Fruit fly (Drosophila melanogaster) whole organism, wandering third instar larva: ENCODE data around the gene ENGase.
A peak's percentile ranks its signal among the peaks of the same experiment; 100 is the strongest.

Experiments
- Abd-B ChIP-seq: fragments of >200 bp; optimal IDR thresholded peaks from 2 replicates; lab custom pipeline; 2017; ENCODE audit warnings: missing biosample characterization, missing genetic modification characterization
- CG9705 ChIP-seq: fragments of 200-800 bp; sonication (Bioruptor generic); optimal IDR thresholded peaks from 2 replicates; lab custom pipeline; 2018; ENCODE audit warnings: missing biosample characterization, mild to moderate bottlenecking, missing genetic modification characterization
- Dfd ChIP-seq: fragments of >200 bp; optimal IDR thresholded peaks from 2 replicates; lab custom pipeline; 2017; ENCODE audit warnings: missing biosample characterization, missing genetic modification characterization
- Dif ChIP-seq: fragments of 200-275, 200-300 bp; sonication (Bioruptor generic); optimal IDR thresholded peaks from 2 replicates; lab custom pipeline; 2018; ENCODE audit warnings: missing biosample characterization, missing genetic modification characterization; ENCODE audit not compliant: partially characterized antibody
- GATAd ChIP-seq: sonication (Bioruptor generic); optimal IDR thresholded peaks from 2 replicates; lab custom pipeline; 2016; ENCODE audit warnings: missing biosample characterization, missing genetic modification characterization
- HLH106 ChIP-seq: fragments of 200-800 bp; optimal IDR thresholded peaks from 3 replicates; lab custom pipeline; 2019; ENCODE audit warnings: missing biosample characterization, mild to moderate bottlenecking, missing genetic modification characterization, moderate library complexity
- Hnf4 ChIP-seq: fragments of 200-800 bp; sonication (Bioruptor generic); optimal IDR thresholded peaks from 2 replicates; lab custom pipeline; 2016; ENCODE audit warnings: missing biosample characterization, mild to moderate bottlenecking, missing genetic modification characterization
- Hr83 ChIP-seq: fragments of 200-300 bp; sonication (Bioruptor generic); optimal IDR thresholded peaks from 2 replicates; lab custom pipeline; 2016; ENCODE audit warnings: missing biosample characterization, mild to moderate bottlenecking, missing genetic modification characterization, moderate library complexity; ENCODE audit not compliant: poor library complexity, severe bottlenecking
- Jra ChIP-seq: sonication (Bioruptor generic); optimal IDR thresholded peaks from 2 replicates; lab custom pipeline; 2016; ENCODE audit warnings: missing biosample characterization, missing genetic modification characterization
- Myc ChIP-seq: fragments of >200 bp; optimal IDR thresholded peaks from 2 replicates; lab custom pipeline; 2017
- N ChIP-seq: fragments of >200 bp; optimal IDR thresholded peaks from 2 replicates; lab custom pipeline; 2018; ENCODE audit warnings: missing biosample characterization, missing external identifiers, missing genetic modification characterization
- OdsH ChIP-seq: fragments of 200-800 bp; sonication (Bioruptor generic); optimal IDR thresholded peaks from 2 replicates; lab custom pipeline; 2016; ENCODE audit warnings: missing biosample characterization, mild to moderate bottlenecking, missing genetic modification characterization
- Rel ChIP-seq, 2 experiments: fragments of 200-800 bp; sonication (Bioruptor generic) in 1 of 2; optimal IDR thresholded peaks; 2 replicates in 1 of 2; 3 replicates in 1 of 2; lab custom pipeline; 2016 to 2019; ENCODE audit warnings: mild to moderate bottlenecking in 2 of 2, missing biosample characterization in 2 of 2, missing genetic modification characterization in 2 of 2, moderate library complexity in 1 of 2
- br ChIP-seq: fragments of 200-800 bp; sonication (Bioruptor generic); optimal IDR thresholded peaks from 2 replicates; lab custom pipeline; 2016; ENCODE audit warnings: missing biosample characterization, missing genetic modification characterization
- dl ChIP-seq, 2 experiments: fragments of 175-275, 200-275 bp in 1 of 2; fragments of 200-275 bp in 1 of 2; sonication (Bioruptor generic); optimal IDR thresholded peaks; lab custom pipeline; 2018; ENCODE audit warnings: mild to moderate bottlenecking in 2 of 2, missing biosample characterization in 2 of 2, missing genetic modification characterization in 2 of 2, moderate library complexity in 2 of 2; ENCODE audit not compliant: partially characterized antibody in 2 of 2, insufficient read depth in 1 of 2
- dmrt93B ChIP-seq: fragments of 200-800 bp; sonication (Bioruptor generic); optimal IDR thresholded peaks from 2 replicates; lab custom pipeline; 2018; ENCODE audit warnings: missing biosample characterization, mild to moderate bottlenecking, missing genetic modification characterization
- dsf ChIP-seq: sonication (Bioruptor generic); optimal IDR thresholded peaks from 2 replicates; lab custom pipeline; 2016; ENCODE audit warnings: missing biosample characterization, missing genetic modification characterization, borderline replicate concordance
- foxo ChIP-seq, 2 experiments: fragments of 200-800 bp; sonication (Bioruptor generic); optimal IDR thresholded peaks; 2 replicates in 1 of 2; 3 replicates in 1 of 2; lab custom pipeline; 2016 to 2017; ENCODE audit warnings: missing biosample characterization in 2 of 2, missing genetic modification characterization in 2 of 2
- fru ChIP-seq: fragments of 200-800 bp; sonication (Bioruptor generic); optimal IDR thresholded peaks from 3 replicates; lab custom pipeline; 2016; ENCODE audit warnings: missing biosample characterization, mild to moderate bottlenecking, missing genetic modification characterization
- h ChIP-seq: fragments of 200-800 bp; sonication (Bioruptor generic); optimal IDR thresholded peaks from 3 replicates; lab custom pipeline; 2016; ENCODE audit warnings: missing biosample characterization, mild to moderate bottlenecking, missing genetic modification characterization
- lola ChIP-seq: fragments of >200 bp; optimal IDR thresholded peaks from 2 replicates; lab custom pipeline; 2017; ENCODE audit warnings: missing biosample characterization, missing genetic modification characterization
- pan ChIP-seq: fragments of >200 bp; optimal IDR thresholded peaks from 2 replicates; lab custom pipeline; 2017
- psq ChIP-seq: fragments of 200-800 bp; sonication (Bioruptor generic); optimal IDR thresholded peaks from 3 replicates; lab custom pipeline; 2017; ENCODE audit warnings: missing biosample characterization, mild to moderate bottlenecking, missing genetic modification characterization, moderate library complexity
- rgr ChIP-seq: fragments of 200-800 bp; sonication (Bioruptor generic); optimal IDR thresholded peaks from 3 replicates; lab custom pipeline; 2016; ENCODE audit warnings: missing biosample characterization, mild to moderate bottlenecking, missing genetic modification characterization
- sage ChIP-seq: fragments of 200-800 bp; sonication (Bioruptor generic); optimal IDR thresholded peaks from 2 replicates; lab custom pipeline; 2016; ENCODE audit warnings: missing biosample characterization, mild to moderate bottlenecking, missing genetic modification characterization
- sv ChIP-seq: fragments of 200-800 bp; sonication (Bioruptor generic); optimal IDR thresholded peaks from 3 replicates; lab custom pipeline; 2016; ENCODE audit warnings: missing biosample characterization, missing genetic modification characterization
- tai ChIP-seq: sonication (Bioruptor generic); optimal IDR thresholded peaks from 2 replicates; lab custom pipeline; 2016; ENCODE audit warnings: missing biosample characterization, missing genetic modification characterization
- usp ChIP-seq: fragments of >200 bp; optimal IDR thresholded peaks from 2 replicates; lab custom pipeline; 2017; ENCODE audit warnings: missing biosample characterization, missing genetic modification characterization
- woc ChIP-seq: sonication (Bioruptor generic); optimal IDR thresholded peaks from 2 replicates; lab custom pipeline; 2016; ENCODE audit warnings: missing biosample characterization, mild to moderate bottlenecking, missing genetic modification characterization

Gene ENGase

dm6 chrX:17407737-17408136 is 15.7 kb upstream of the ENGase start:
- TF ChIP-seq psq (no peak), Hr83 (GFP tag; lab: Kevin White, UChicago) (no peak), OdsH (GFP tag; lab: Kevin White, UChicago) (no peak), sage (GFP tag; lab: Kevin White, UChicago) (no peak), dmrt93B (GFP tag; lab: Kevin White, UChicago) (no peak), tai (GFP tag; lab: Kevin White, UChicago) (no peak), woc (no peak), Jra (no peak), foxo (GFP tag; optimal IDR thresholded peaks at IDR 0.05; lab: Kevin White, UChicago) (no peak), Dfd (GFP tag; lab: Kevin White, UChicago) (no peak), Rel (GFP tag; optimal IDR thresholded peaks at IDR 0.05; lab: Kevin White, UChicago) (no peak), Rel (tag; optimal IDR thresholded peaks at IDR 0.05; lab: Kevin White, UChicago) (no peak), pan (lab: Kevin White, UChicago) (no peak), N (no peak), sv (GFP tag; lab: Kevin White, UChicago) (no peak), CG9705 (GFP tag; lab: Kevin White, UChicago) (no peak), Dif (GFP tag; lab: Kevin White, UChicago) (no peak)

- no peak for TF ChIP-seq sv (GFP tag; lab: Kevin White, UChicago)
These were observed 1.4 kb upstream of the ENGase start, which contains the start of gene CG8611 for dm6 chrX:17421987-17422386. Gene CG8611 (minus strand): TSS chrX:17422145.

- TF ChIP-seq lola (no peak), CG9705 (GFP tag; lab: Kevin White, UChicago) (no peak), usp (GFP tag; lab: Kevin White, UChicago) (no peak), tai (GFP tag; lab: Kevin White, UChicago) (no peak), br (GFP tag; lab: Kevin White, UChicago) (no peak), Abd-B (no peak), woc (no peak), Jra (no peak), pan (lab: Kevin White, UChicago) (no peak), Hnf4 (GFP tag; lab: Kevin White, UChicago) (no peak), dsf (GFP tag; lab: Kevin White, UChicago) (no peak), rgr (GFP tag; lab: Kevin White, UChicago) (no peak), dl (GFP tag; optimal IDR thresholded peaks at IDR 0.05; lab: Kevin White, UChicago; ENCODE audit: insufficient read depth in 1 of 2, partially characterized antibody in 2 of 2) (no peak), Myc (no peak), h (no peak), dmrt93B (GFP tag; lab: Kevin White, UChicago) (no peak), HLH106 (no peak), foxo (GFP tag; optimal IDR thresholded peaks at IDR 0.05; lab: Kevin White, UChicago) (no peak), sage (GFP tag; lab: Kevin White, UChicago) (no peak), sv (GFP tag; lab: Kevin White, UChicago) (no peak)
These were observed 992 bp downstream of the ENGase start for dm6 chrX:17424383-17424782.

dm6 chrX:17443880-17444279 is 20.5 kb downstream of the ENGase start, which contains the start of the genes CG12994 and CG46464:
Gene CG12994 (minus strand): TSS chrX:17443994.
Gene CG46464 (minus strand): TSS chrX:17443994.
- TF ChIP-seq sv (GFP tag; lab: Kevin White, UChicago) (no peak), lola (no peak), GATAd (no peak), dsf (GFP tag; lab: Kevin White, UChicago) (no peak), foxo (GFP tag; optimal IDR thresholded peaks at IDR 0.05; lab: Kevin White, UChicago) (no peak)

dm6 chrX:17448674-17449073 is 25.3 kb downstream of the ENGase start, which contains the start of gene p-cup:
Gene p-cup (minus strand): TSS chrX:17448774.
- no peak for TF ChIP-seq fru

- TF ChIP-seq Dfd (GFP tag; lab: Kevin White, UChicago) (peak; percentile 19), sage (GFP tag; lab: Kevin White, UChicago) (no peak)
These were observed 29.1 kb downstream of the ENGase start, which contains the start of gene CG8568 for dm6 chrX:17452443-17452842. Gene CG8568 (minus strand): TSS chrX:17452543.
